Worm (Caenorhabditis elegans) whole organism, L2 larva: ENCODE measurements around the gene F08F1.3.

Experiments used
- C34F6.9 ChIP-seq: fragments of 150-350 bp; optimal IDR thresholded peaks from 2 replicates; lab custom pipeline; 2014; ENCODE audit warnings: missing biosample characterization, missing genetic modification characterization
- F13H6.1 ChIP-seq: sonication (generic microtip); optimal IDR thresholded peaks from 2 replicates; lab custom pipeline; 2016; ENCODE audit warnings: missing genetic modification characterization, missing compliant biosample characterization
- R02D3.7 ChIP-seq: fragments of 150-350 bp; optimal IDR thresholded peaks from 2 replicates; lab custom pipeline; 2014; ENCODE audit warnings: missing biosample characterization, missing genetic modification characterization
- Y55F3AM.14 ChIP-seq: fragments of 200-800 bp; sonication (Bioruptor generic); optimal IDR thresholded peaks from 2 replicates; lab custom pipeline; 2018; ENCODE audit warnings: mild to moderate bottlenecking, missing genetic modification characterization, missing compliant biosample characterization
- ZK546.5 ChIP-seq: sonication (generic microtip); optimal IDR thresholded peaks from 2 replicates; lab custom pipeline; 2017; ENCODE audit warnings: missing biosample characterization, missing genetic modification characterization
- alr-1 ChIP-seq: fragments of 150-350 bp; optimal IDR thresholded peaks from 2 replicates; lab custom pipeline; 2014; ENCODE audit warnings: missing biosample characterization, missing genetic modification characterization
- aly-2 ChIP-seq: fragments of 150-350 bp; optimal IDR thresholded peaks from 2 replicates; lab custom pipeline; 2014; ENCODE audit warnings: missing biosample characterization, missing genetic modification characterization
- ama-1 ChIP-seq: fragments of 150-350 bp; optimal IDR thresholded peaks from 2 replicates; lab custom pipeline; 2018; ENCODE audit warnings: inconsistent platforms
- blmp-1 ChIP-seq: sonication (generic microtip); optimal IDR thresholded peaks from 2 replicates; lab custom pipeline; 2017; ENCODE audit warnings: missing genetic modification characterization, mild to moderate bottlenecking, missing compliant biosample characterization, antibody characterized with exemption, moderate library complexity; ENCODE audit not compliant: insufficient read depth
- ceh-82 ChIP-seq: fragments of 150-350 bp; optimal IDR thresholded peaks from 2 replicates; lab custom pipeline; 2014; ENCODE audit warnings: missing biosample characterization, missing genetic modification characterization
- crh-2 ChIP-seq: sonication (generic microtip); optimal IDR thresholded peaks from 2 replicates; lab custom pipeline; 2017; ENCODE audit warnings: missing biosample characterization, missing genetic modification characterization
- dmd-4 ChIP-seq: sonication (generic microtip); optimal IDR thresholded peaks from 2 replicates; lab custom pipeline; 2017; ENCODE audit warnings: missing biosample characterization, missing genetic modification characterization
- egl-27 ChIP-seq: sonication (generic microtip); optimal IDR thresholded peaks from 3 replicates; lab custom pipeline; 2017; ENCODE audit warnings: missing biosample characterization, missing genetic modification reagents, missing genetic modification characterization
- elt-3 ChIP-seq: sonication (generic microtip); optimal IDR thresholded peaks from 2 replicates; lab custom pipeline; 2017; ENCODE audit warnings: missing biosample characterization, missing genetic modification characterization
- fos-1 ChIP-seq: fragments of 150-350 bp; optimal IDR thresholded peaks from 2 replicates; lab custom pipeline; 2014; ENCODE audit warnings: missing biosample characterization, missing genetic modification characterization
- lin-11 ChIP-seq: fragments of 150-350 bp; sonication (generic microtip); optimal IDR thresholded peaks from 2 replicates; lab custom pipeline; 2014; ENCODE audit warnings: missing biosample characterization, missing genetic modification characterization, inconsistent platforms, mixed read lengths
- lin-13 ChIP-seq: fragments of 150-350 bp; optimal IDR thresholded peaks from 2 replicates; lab custom pipeline; 2014; ENCODE audit warnings: missing biosample characterization, missing genetic modification reagents, missing genetic modification characterization
- lin-39 ChIP-seq: fragments of 150-350 bp; optimal IDR thresholded peaks from 2 replicates; lab custom pipeline; 2014; ENCODE audit warnings: missing biosample characterization, missing genetic modification reagents, missing genetic modification characterization
- lsy-2 ChIP-seq, 2 experiments: fragments of 150-350 bp in 1 of 2; sonication (generic microtip) in 1 of 2; optimal IDR thresholded peaks; 2 replicates each; lab custom pipeline; 2014 to 2017; ENCODE audit warnings: missing biosample characterization in 2 of 2, missing genetic modification characterization in 2 of 2
- mab-5 ChIP-seq: fragments of 150-350 bp; optimal IDR thresholded peaks from 2 replicates; lab custom pipeline; 2014; ENCODE audit warnings: missing biosample characterization, missing genetic modification characterization
- mbf-1 ChIP-seq: sonication (generic microtip); optimal IDR thresholded peaks from 2 replicates; lab custom pipeline; 2017; ENCODE audit warnings: missing biosample characterization, missing genetic modification characterization
- mdl-1 ChIP-seq, 2 experiments: fragments of 150-350 bp in 1 of 2; sonication (generic microtip) in 1 of 2; optimal IDR thresholded peaks; 2 replicates each; lab custom pipeline; 2017; ENCODE audit warnings: missing biosample characterization in 2 of 2, missing genetic modification characterization in 2 of 2
- nhr-10 ChIP-seq: sonication (generic microtip); optimal IDR thresholded peaks from 2 replicates; lab custom pipeline; 2017; ENCODE audit warnings: missing biosample characterization, missing genetic modification characterization
- nhr-12 ChIP-seq: fragments of 150-350 bp; optimal IDR thresholded peaks from 2 replicates; lab custom pipeline; 2014; ENCODE audit warnings: missing biosample characterization, missing genetic modification characterization
- nhr-129 ChIP-seq: fragments of 150-350 bp; optimal IDR thresholded peaks from 2 replicates; lab custom pipeline; 2014; ENCODE audit warnings: missing biosample characterization, missing genetic modification characterization
- nhr-23 ChIP-seq: fragments of 150-350 bp; optimal IDR thresholded peaks from 2 replicates; lab custom pipeline; 2014; ENCODE audit warnings: missing biosample characterization, missing genetic modification reagents, missing genetic modification characterization
- nhr-237 ChIP-seq: fragments of 150-350 bp; optimal IDR thresholded peaks from 2 replicates; lab custom pipeline; 2014; ENCODE audit warnings: missing biosample characterization, missing genetic modification characterization
- nhr-6 ChIP-seq: fragments of 150-350 bp; optimal IDR thresholded peaks from 2 replicates; lab custom pipeline; 2014; ENCODE audit warnings: missing biosample characterization, missing genetic modification characterization
- nhr-77 ChIP-seq: fragments of 150-350 bp; optimal IDR thresholded peaks from 2 replicates; lab custom pipeline; 2014; ENCODE audit warnings: missing biosample characterization, missing genetic modification characterization
- peb-1 ChIP-seq: fragments of 150-350 bp; optimal IDR thresholded peaks from 2 replicates; lab custom pipeline; 2014; ENCODE audit warnings: missing biosample characterization, missing genetic modification characterization
- sem-4 ChIP-seq: fragments of 150-350 bp; optimal IDR thresholded peaks from 2 replicates; lab custom pipeline; 2014; ENCODE audit warnings: missing biosample characterization, missing genetic modification reagents, missing genetic modification characterization
- skn-1 ChIP-seq: sonication (generic microtip); optimal IDR thresholded peaks from 2 replicates; lab custom pipeline; 2017; ENCODE audit warnings: missing biosample characterization, missing genetic modification characterization
- sma-9 ChIP-seq, 2 experiments: fragments of 150-350 bp in 1 of 2; sonication (generic microtip) in 1 of 2; optimal IDR thresholded peaks; 2 replicates each; lab custom pipeline; 2014 to 2016; ENCODE audit warnings: missing genetic modification characterization in 2 of 2, mild to moderate bottlenecking in 1 of 2, missing biosample characterization in 1 of 2, missing compliant biosample characterization in 1 of 2, missing genetic modification reagents in 1 of 2, moderate library complexity in 1 of 2
- unc-39 ChIP-seq: fragments of 150-350 bp; optimal IDR thresholded peaks from 2 replicates; lab custom pipeline; 2014; ENCODE audit warnings: missing biosample characterization, missing genetic modification characterization
- unc-55 ChIP-seq: fragments of 150-350 bp; sonication (generic microtip); optimal IDR thresholded peaks from 3 replicates; lab custom pipeline; 2014; ENCODE audit warnings: missing biosample characterization, missing genetic modification reagents, missing genetic modification characterization
- zag-1 ChIP-seq: fragments of 150-350 bp; optimal IDR thresholded peaks from 2 replicates; lab custom pipeline; 2014; ENCODE audit warnings: missing biosample characterization, missing genetic modification characterization
- ztf-11 ChIP-seq: sonication (generic microtip); optimal IDR thresholded peaks from 2 replicates; lab custom pipeline; 2017; ENCODE audit warnings: missing biosample characterization, missing genetic modification characterization
- ztf-4 ChIP-seq: fragments of 150-350 bp; optimal IDR thresholded peaks from 2 replicates; lab custom pipeline; 2014; ENCODE audit warnings: missing biosample characterization, missing genetic modification characterization

The F08F1.3 gene

DNA sequence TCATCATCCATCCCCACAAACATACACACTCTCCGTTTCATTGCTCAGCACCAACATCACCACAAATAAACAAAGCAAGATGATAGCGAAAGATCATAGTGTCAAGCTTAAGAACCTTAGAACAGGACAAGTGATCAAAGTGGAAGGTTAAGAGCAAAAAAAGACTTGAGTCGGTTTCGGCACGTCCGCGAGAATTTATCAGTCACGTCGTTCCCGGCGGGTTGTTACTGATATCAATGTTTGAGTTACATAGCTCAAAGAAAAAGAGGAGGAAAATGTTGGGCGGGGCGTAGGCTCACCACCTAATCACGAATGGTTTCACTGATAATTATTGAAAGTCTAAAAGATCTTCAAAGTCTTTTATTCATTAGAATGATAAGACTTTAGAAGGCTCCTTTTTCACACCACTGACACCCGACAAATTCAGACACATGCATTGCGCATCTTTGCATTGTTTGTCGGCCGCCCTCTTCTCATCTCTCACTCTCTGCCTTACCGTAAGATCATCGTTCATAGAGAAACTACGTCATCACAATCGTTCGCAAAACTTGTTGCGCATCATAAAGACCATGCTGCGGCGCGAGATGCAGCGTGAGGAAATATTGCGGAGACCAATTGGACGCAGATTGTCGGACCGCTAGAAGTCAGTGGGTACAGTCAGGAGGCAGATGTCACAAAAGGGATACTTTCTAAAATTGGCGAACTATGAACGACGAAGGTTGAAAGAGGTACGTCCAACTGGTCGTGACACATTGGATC is 48.6 kb downstream of the F08F1.3 start (continued):
- TF ChIP-seq nhr-237 (tag; lab: Kevin White, UChicago) (peak; percentile 13), lin-39 (no peak), alr-1 (tag; lab: Kevin White, UChicago) (no peak), nhr-129 (tag; lab: Kevin White, UChicago) (peak; percentile 79), ceh-82 (no peak), crh-2 (tag; lab: Kevin White, UChicago) (peak; percentile 58), sem-4 (peak; percentile 69), unc-55 (GFP tag; lab: Kevin White, UChicago) (no peak), blmp-1 (tag; lab: Kevin White, UChicago) (peak; percentile 88), F13H6.1 (peak; percentile 84), mab-5 (tag; lab: Kevin White, UChicago) (no peak), nhr-6 (peak; percentile 52), lin-11 (tag; lab: Kevin White, UChicago) (no peak), lsy-2 (tag; optimal IDR thresholded peaks at IDR 0.05; lab: Kevin White, UChicago) (peak in 1 of 2 experiments; percentile 79), skn-1 (tag; lab: Kevin White, UChicago) (no peak), ZK546.5 (tag; lab: Kevin White, UChicago) (no peak)
- TF ChIP-seq, all 48 proteins: peak for 23

DNA sequence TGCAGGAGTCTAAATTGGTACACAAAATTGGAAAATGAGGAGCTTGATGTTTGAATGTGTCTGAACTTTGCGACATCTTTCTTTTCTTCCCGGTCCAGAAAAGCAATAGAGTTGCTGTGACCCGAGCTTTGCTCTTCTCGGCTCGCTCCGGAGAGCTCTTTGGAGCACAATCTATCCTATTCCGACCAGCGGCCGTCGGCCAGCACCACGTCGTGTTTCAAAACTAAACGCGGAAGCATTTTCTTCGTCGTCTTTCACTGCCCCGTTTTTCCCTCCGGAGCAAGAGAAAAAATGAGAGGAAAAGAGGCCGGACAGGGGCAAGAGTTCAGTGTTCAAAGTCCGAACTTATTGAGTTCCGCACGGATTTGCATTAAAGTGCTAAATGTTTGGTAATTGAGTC is 50.4 kb downstream of the F08F1.3 start:
- TF ChIP-seq ceh-82 (no peak), egl-27 (tag; lab: Kevin White, UChicago) (peak; percentile 16), mbf-1 (tag; lab: Kevin White, UChicago) (no peak), sem-4 (no peak), peb-1 (tag; lab: Kevin White, UChicago) (no peak), fos-1 (tag; lab: Kevin White, UChicago) (no peak), ztf-4 (tag; lab: Kevin White, UChicago) (no peak), nhr-23 (tag; lab: Kevin White, UChicago) (no peak), unc-39 (tag; lab: Kevin White, UChicago) (no peak), unc-55 (GFP tag; lab: Kevin White, UChicago) (no peak), nhr-12 (no peak), mdl-1 (tag; optimal IDR thresholded peaks at IDR 0.05; lab: Kevin White, UChicago) (peak in 1 of 2 experiments; percentile 25), R02D3.7 (tag; lab: Kevin White, UChicago) (no peak), zag-1 (peak; percentile 23), nhr-77 (no peak), aly-2 (tag; lab: Kevin White, UChicago) (no peak), blmp-1 (tag; lab: Kevin White, UChicago) (no peak), sma-9 (GFP tag; optimal IDR thresholded peaks at IDR 0.05; lab: Kevin White, UChicago) (peak; percentile 34), sma-9 (tag; optimal IDR thresholded peaks at IDR 0.05; lab: Kevin White, UChicago) (no peak), skn-1 (tag; lab: Kevin White, UChicago) (no peak), ama-1 (lab: Kevin White, UChicago) (no peak), Y55F3AM.14 (GFP tag; lab: Kevin White, UChicago) (no peak), lin-13 (GFP tag; lab: Kevin White, UChicago) (no peak), nhr-129 (tag; lab: Kevin White, UChicago) (no peak), C34F6.9 (tag; lab: Kevin White, UChicago) (no peak), nhr-10 (tag; lab: Kevin White, UChicago) (no peak), mab-5 (tag; lab: Kevin White, UChicago) (no peak), lsy-2 (tag; optimal IDR thresholded peaks at IDR 0.05; lab: Kevin White, UChicago) (no peak), crh-2 (tag; lab: Kevin White, UChicago) (no peak), F13H6.1 (peak; percentile 6), dmd-4 (tag; lab: Kevin White, UChicago) (no peak), ztf-11 (tag; lab: Kevin White, UChicago) (no peak), ZK546.5 (tag; lab: Kevin White, UChicago) (no peak), nhr-6 (no peak), alr-1 (tag; lab: Kevin White, UChicago) (no peak), elt-3 (tag; lab: Kevin White, UChicago) (no peak)
